In genomic region chr3R:7981396-7981795, dm6 we compare ENCODE assay signal across 6 fruit fly cellular contexts.
A peak's percentile ranks its signal among the peaks of the same experiment; 100 is the strongest.
TF ChIP-seq lines count a peak whose summit lies in the region.

No protein-coding gene starts in this region.

- TF ChIP-seq CTCF in S2 (optimal IDR thresholded peaks at IDR 0.05; lab: Kevin White, UChicago), result peak; percentile 80 to 92
- TF ChIP-seq CTCF in whole organism, embryonic (GFP tag; optimal IDR thresholded peaks at IDR 0.05; lab: Kevin White, UChicago), result peak; percentile 96

TF ChIP-seq in whole organism, adult, 20 proteins besides CTCF, POLR2A, EP300 and RAD21:
- no peak for TF ChIP-seq CG12768 (GFP tag; optimal IDR thresholded peaks at IDR 0.05; lab: Kevin White, UChicago)
- no peak for TF ChIP-seq cnc (optimal IDR thresholded peaks at IDR 0.05; lab: Kevin White, UChicago)
- no peak for TF ChIP-seq CG1620 (GFP tag; optimal IDR thresholded peaks at IDR 0.05; lab: Kevin White, UChicago)
- no peak for TF ChIP-seq Crg-1 (GFP tag; optimal IDR thresholded peaks at IDR 0.05; lab: Kevin White, UChicago)
- peak; percentile 52 for TF ChIP-seq bab1 (GFP tag; optimal IDR thresholded peaks at IDR 0.05; lab: Kevin White, UChicago)
- no peak for TF ChIP-seq Hr96 (GFP tag; optimal IDR thresholded peaks at IDR 0.05; lab: Kevin White, UChicago)

TF ChIP-seq in whole organism, embryonic, 481 proteins besides CTCF, POLR2A, EP300 and RAD21 (continues in another document):
- TF ChIP-seq ttk (GFP tag; IDR thresholded peaks at IDR 0.05; lab: Robert Waterston, UW), result no peak
- 0 out of 2 replicates have a peak, but pooled peaks have one; percentile 8 for TF ChIP-seq bbx (GFP tag; IDR thresholded peaks at IDR 0.05; lab: Robert Waterston, UW; ENCODE audit: partially characterized antibody)
- peak; percentile 16 for TF ChIP-seq CG7839 (tag; optimal IDR thresholded peaks at IDR 0.05; lab: Kevin White, UChicago)
- peak; percentile 3 for TF ChIP-seq CG15696 (tag; optimal IDR thresholded peaks at IDR 0.05; lab: Kevin White, UChicago)
- TF ChIP-seq C15 (GFP tag; IDR thresholded peaks at IDR 0.05; lab: Robert Waterston, UW), result no peak
- 0 out of 3 replicates have a peak, but pooled peaks have one; percentile 35 for TF ChIP-seq CG16813 (GFP tag; IDR thresholded peaks at IDR 0.05; lab: Robert Waterston, UW; ENCODE audit: partially characterized antibody)
- TF ChIP-seq CG10267 (tag; optimal IDR thresholded peaks at IDR 0.05; lab: Kevin White, UChicago), result peak; percentile 3
- no peak for TF ChIP-seq wek (GFP tag; optimal IDR thresholded peaks at IDR 0.05; lab: Kevin White, UChicago)
- no peak for TF ChIP-seq CG10431 (GFP tag; optimal IDR thresholded peaks at IDR 0.05; lab: Kevin White, UChicago)
- TF ChIP-seq Bgb (GFP tag; IDR thresholded peaks at IDR 0.05; lab: Robert Waterston, UW; ENCODE audit: partially characterized antibody), result peak; percentile 63
- TF ChIP-seq CG13287 (GFP tag; IDR thresholded peaks at IDR 0.05; lab: Robert Waterston, UW; ENCODE audit: partially characterized antibody), result peak; percentile 24; the same call in 1 of the 2 replicates
- TF ChIP-seq MTF-1 (GFP tag; optimal IDR thresholded peaks at IDR 0.05; lab: Kevin White, UChicago; ENCODE audit: borderline replicate concordance), result no peak
- TF ChIP-seq amos (GFP tag; IDR thresholded peaks at IDR 0.05; lab: Robert Waterston, UW; ENCODE audit: partially characterized antibody), result peak; percentile 65
- TF ChIP-seq knrl (GFP tag; IDR thresholded peaks at IDR 0.05; lab: Robert Waterston, UW; ENCODE audit: partially characterized antibody), result peak; percentile 32; the same call in 1 of the 3 replicates
- no peak for TF ChIP-seq Opbp (GFP tag; IDR thresholded peaks at IDR 0.05; lab: Robert Waterston, UW; ENCODE audit: partially characterized antibody)
- TF ChIP-seq gsb-n (tag; optimal IDR thresholded peaks at IDR 0.05; lab: Kevin White, UChicago), result no peak
- TF ChIP-seq CG42726 (GFP tag; IDR thresholded peaks at IDR 0.05; lab: Robert Waterston, UW; ENCODE audit: partially characterized antibody), result 0 out of 2 replicates have a peak, but pooled peaks have one; percentile 25
- TF ChIP-seq Med (GFP tag; lab: Kevin White, UChicago), result peak; percentile 74

TF ChIP-seq in whole organism, prepupa, 60 proteins besides CTCF, POLR2A, EP300 and RAD21:
- TF ChIP-seq cyc (GFP tag; optimal IDR thresholded peaks at IDR 0.05; lab: Kevin White, UChicago), result peak; percentile 13
- TF ChIP-seq CG31627 (GFP tag; optimal IDR thresholded peaks at IDR 0.05; lab: Kevin White, UChicago), result peak; percentile 30
- peak; percentile 31 for TF ChIP-seq esn (GFP tag; optimal IDR thresholded peaks at IDR 0.05; lab: Kevin White, UChicago)
- TF ChIP-seq topi (GFP tag; optimal IDR thresholded peaks at IDR 0.05; lab: Kevin White, UChicago), result no peak
- no peak for TF ChIP-seq Smox (GFP tag; optimal IDR thresholded peaks at IDR 0.05; lab: Kevin White, UChicago)
- TF ChIP-seq ss (GFP tag; optimal IDR thresholded peaks at IDR 0.05; lab: Kevin White, UChicago), result no peak
- TF ChIP-seq Eip75B (GFP tag; optimal IDR thresholded peaks at IDR 0.05; lab: Kevin White, UChicago), result peak; percentile 23
- TF ChIP-seq CG6854 (GFP tag; optimal IDR thresholded peaks at IDR 0.05; lab: Kevin White, UChicago), result no peak
- TF ChIP-seq Eip93F (GFP tag; optimal IDR thresholded peaks at IDR 0.05; lab: Kevin White, UChicago), result no peak
- no peak for TF ChIP-seq Eip78C (GFP tag; lab: Kevin White, UChicago)
- TF ChIP-seq CG3919 (GFP tag; optimal IDR thresholded peaks at IDR 0.05; lab: Kevin White, UChicago), result no peak
TF ChIP-seq in whole organism, prepupa: peak in this region for 4.

TF ChIP-seq in whole organism, pupa, 21 proteins besides CTCF, POLR2A, EP300 and RAD21:
- TF ChIP-seq CG13204 (GFP tag; optimal IDR thresholded peaks at IDR 0.05; lab: Kevin White, UChicago) (no peak), D1 (tag; optimal IDR thresholded peaks at IDR 0.05; lab: Kevin White, UChicago) (peak; percentile 83)

TF ChIP-seq in whole organism, wandering third instar larva, 38 proteins besides CTCF, POLR2A, EP300 and RAD21:
- TF ChIP-seq Jra (GFP tag; optimal IDR thresholded peaks at IDR 0.05; lab: Kevin White, UChicago) (no peak), OdsH (GFP tag; optimal IDR thresholded peaks at IDR 0.05; lab: Kevin White, UChicago) (no peak), tai (GFP tag; optimal IDR thresholded peaks at IDR 0.05; lab: Kevin White, UChicago) (peak; percentile 24), Myc (optimal IDR thresholded peaks at IDR 0.05; lab: Kevin White, UChicago) (peak; percentile 63), dl (GFP tag; optimal IDR thresholded peaks at IDR 0.05; lab: Kevin White, UChicago; ENCODE audit: insufficient read depth in 1 of 2, partially characterized antibody in 2 of 2) (no peak), Vsx2 (GFP tag; optimal IDR thresholded peaks at IDR 0.05; lab: Kevin White, UChicago; ENCODE audit: partially characterized antibody) (peak; percentile 50), GATAd (GFP tag; optimal IDR thresholded peaks at IDR 0.05; lab: Kevin White, UChicago) (no peak), Dfd (GFP tag; optimal IDR thresholded peaks at IDR 0.05; lab: Kevin White, UChicago) (no peak), sv (GFP tag; optimal IDR thresholded peaks at IDR 0.05; lab: Kevin White, UChicago) (no peak)
